Fruit fly (Drosophila melanogaster): ENCODE data around the gene SecS.

SecS gene

dm6 chr3R:5649903-5650302 is 48.7 kb downstream of the SecS start:
- TF ChIP-seq CG32121 (GFP tag; IDR thresholded peaks at IDR 0.05) (no peak), CG10348 (GFP tag; IDR thresholded peaks at IDR 0.05) (no peak), gl (tag; optimal IDR thresholded peaks at IDR 0.05) (no peak), CG34367 (tag; optimal IDR thresholded peaks at IDR 0.05) (no peak), Pif1B (GFP tag; optimal IDR thresholded peaks at IDR 0.05) (no peak), CG8159 (tag; optimal IDR thresholded peaks at IDR 0.05) (no peak), CG4496 (GFP tag; IDR thresholded peaks at IDR 0.05) (no peak), CG14655 (GFP tag; optimal IDR thresholded peaks at IDR 0.05) (no peak)

Data from whole organism, pupa.